Worm (Caenorhabditis elegans) whole organism, L1 larva: ENCODE measurements around the gene rcat-1.

Source experiments
- ces-1 ChIP-seq: fragments of 150-350 bp; optimal IDR thresholded peaks from 2 replicates; lab custom pipeline; 2014; ENCODE audit warnings: missing biosample characterization, missing genetic modification reagents, missing genetic modification characterization
- egl-27 ChIP-seq, 2 experiments: fragments of 150-350 bp in 1 of 2; sonication (generic microtip); optimal IDR thresholded peaks; 3 replicates each; lab custom pipeline; 2017 to 2018; ENCODE audit warnings: missing biosample characterization in 2 of 2, missing genetic modification characterization in 2 of 2, missing genetic modification reagents in 2 of 2
- ets-5 ChIP-seq: fragments of 200-800 bp; sonication (Bioruptor generic); IDR thresholded peaks from 2 replicates; pipeline ENCODE4 v1.3.6; 2022; ENCODE audit warnings: missing genetic modification characterization, missing compliant biosample characterization
- grh-1 ChIP-seq: fragments of 200-800 bp; sonication (Bioruptor generic); IDR thresholded peaks from 2 replicates; pipeline ENCODE4 v1.3.6; 2022; ENCODE audit warnings: missing genetic modification reagents, missing genetic modification characterization, missing compliant biosample characterization
- lin-13 ChIP-seq: fragments of 150-350 bp; optimal IDR thresholded peaks from 2 replicates; lab custom pipeline; 2014; ENCODE audit warnings: missing biosample characterization, missing genetic modification reagents, missing genetic modification characterization
- lin-39 ChIP-seq: fragments of 150-350 bp; optimal IDR thresholded peaks from 2 replicates; lab custom pipeline; 2014; ENCODE audit warnings: missing biosample characterization, missing genetic modification reagents, missing genetic modification characterization
- lir-3 ChIP-seq: sonication (generic microtip); optimal IDR thresholded peaks from 2 replicates; lab custom pipeline; 2016; ENCODE audit warnings: mild to moderate bottlenecking, missing genetic modification characterization, moderate library complexity, missing compliant biosample characterization; ENCODE audit not compliant: poor library complexity
- mab-9 ChIP-seq: fragments of 200-800 bp; sonication (Bioruptor generic); IDR thresholded peaks from 2 replicates; pipeline ENCODE4 v1.3.6; 2022; ENCODE audit warnings: missing genetic modification reagents, missing genetic modification characterization, missing compliant biosample characterization
- nhr-12 ChIP-seq: sonication (generic microtip); optimal IDR thresholded peaks from 2 replicates; lab custom pipeline; 2017; ENCODE audit warnings: missing biosample characterization, missing genetic modification characterization
- nhr-71 ChIP-seq: sonication (generic microtip); optimal IDR thresholded peaks from 2 replicates; lab custom pipeline; 2016; ENCODE audit warnings: mild to moderate bottlenecking, missing genetic modification characterization, moderate library complexity, missing compliant biosample characterization
- unc-130 ChIP-seq: fragments of 150-350 bp; optimal IDR thresholded peaks from 2 replicates; lab custom pipeline; 2017; ENCODE audit warnings: missing biosample characterization, missing genetic modification characterization, inconsistent platforms
- unc-62 ChIP-seq: fragments of 150-350 bp; optimal IDR thresholded peaks from 2 replicates; lab custom pipeline; 2014; ENCODE audit warnings: missing biosample characterization, missing genetic modification reagents, missing genetic modification characterization

- TF ChIP-seq ces-1 (no peak), mab-9 (no peak), nhr-71 (tag; lab: Kevin White, UChicago) (peak; percentile 51), lin-39 (tag; lab: Kevin White, UChicago) (no peak), grh-1 (GFP tag; lab: Robert Waterston, UW) (no peak), lin-13 (GFP tag; lab: Kevin White, UChicago) (no peak), unc-62 (GFP tag; lab: Kevin White, UChicago) (no peak), egl-27 (tag; optimal IDR thresholded peaks at IDR 0.05; lab: Kevin White, UChicago) (no peak), unc-130 (tag; lab: Kevin White, UChicago) (no peak), nhr-12 (no peak), lir-3 (tag; lab: Kevin White, UChicago) (no peak), ets-5 (GFP tag; lab: Robert Waterston, UW) (no peak)
Measured at ce11 chrIV:264182-264709, 9.0 kb upstream of the rcat-1 start, which contains the start of gene pat-6.
